Worm (Caenorhabditis elegans) whole organism, L4/young adult: ENCODE data around the gene phdh-1.

Source experiments
- W03F9.2 ChIP-seq: fragments of 150-350 bp; optimal IDR thresholded peaks from 2 replicates; lab custom pipeline; 2014; ENCODE audit warnings: missing biosample characterization, missing genetic modification characterization
- dao-5 ChIP-seq: sonication (generic microtip); optimal IDR thresholded peaks from 2 replicates; lab custom pipeline; 2016; ENCODE audit warnings: missing genotype, missing genetic modification characterization, moderate library complexity, missing compliant biosample characterization
- him-1 ChIP-seq: sonication (generic microtip); optimal IDR thresholded peaks from 2 replicates; lab custom pipeline; 2016; ENCODE audit warnings: missing genotype, missing genetic modification reagents, missing genetic modification characterization, missing compliant biosample characterization

ce11 chrII:13664993-13665680 is 26.9 kb upstream of the phdh-1 start:
- TF ChIP-seq W03F9.2 (tag; lab: Kevin White, UChicago) (no peak), dao-5 (tag; lab: Kevin White, UChicago) (no peak), him-1 (tag; lab: Kevin White, UChicago) (no peak)
